Fruit fly (Drosophila melanogaster): ENCODE data around the gene CG44869.

CG44869 gene

DNA sequence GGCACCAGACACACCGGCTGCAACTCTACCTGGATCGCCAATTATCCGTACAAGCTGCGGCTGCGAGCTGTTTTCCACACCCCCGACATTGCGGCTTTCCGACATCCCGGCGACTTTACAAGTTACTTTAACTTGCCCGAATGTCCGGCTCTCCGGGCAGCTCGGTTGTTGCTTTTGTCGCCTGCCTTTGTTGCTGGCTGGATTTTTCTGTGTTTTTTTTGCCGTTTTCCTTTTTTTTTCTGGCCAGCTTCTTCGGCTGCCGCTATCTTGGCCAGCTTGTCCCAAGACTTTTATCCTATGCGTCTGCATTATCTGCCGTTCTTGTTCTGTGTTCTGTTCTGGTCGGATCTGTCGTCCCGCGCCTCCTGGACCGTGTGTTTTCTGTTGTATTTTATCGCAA is 12.2 kb downstream of the CG44869 start:
- TF ChIP-seq CG7045 (GFP tag; optimal IDR thresholded peaks at IDR 0.05) (no peak), cic (GFP tag; optimal IDR thresholded peaks at IDR 0.05) (no peak), ovo (GFP tag; optimal IDR thresholded peaks at IDR 0.05) (no peak)

DNA sequence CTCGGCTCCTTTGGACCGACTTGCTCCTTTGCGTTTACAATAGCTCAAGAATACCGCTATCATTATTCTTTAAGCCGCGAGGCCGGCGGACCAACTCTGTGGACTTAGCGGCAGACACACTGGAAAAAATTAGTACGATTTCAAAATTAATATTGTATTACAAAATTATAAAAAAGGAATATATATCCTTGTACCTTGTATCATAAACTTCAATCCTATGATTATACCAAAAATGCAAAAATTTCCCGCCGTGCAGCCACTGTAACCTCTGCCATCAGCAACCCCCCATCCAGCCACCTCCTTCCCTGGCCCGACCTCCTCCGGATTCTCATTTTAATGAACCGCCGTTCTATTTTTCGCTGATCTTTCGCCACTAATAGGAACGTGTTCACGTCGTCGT is 13.6 kb downstream of the CG44869 start:
- no peak for TF ChIP-seq CG14711 (tag; optimal IDR thresholded peaks at IDR 0.05)

DNA sequence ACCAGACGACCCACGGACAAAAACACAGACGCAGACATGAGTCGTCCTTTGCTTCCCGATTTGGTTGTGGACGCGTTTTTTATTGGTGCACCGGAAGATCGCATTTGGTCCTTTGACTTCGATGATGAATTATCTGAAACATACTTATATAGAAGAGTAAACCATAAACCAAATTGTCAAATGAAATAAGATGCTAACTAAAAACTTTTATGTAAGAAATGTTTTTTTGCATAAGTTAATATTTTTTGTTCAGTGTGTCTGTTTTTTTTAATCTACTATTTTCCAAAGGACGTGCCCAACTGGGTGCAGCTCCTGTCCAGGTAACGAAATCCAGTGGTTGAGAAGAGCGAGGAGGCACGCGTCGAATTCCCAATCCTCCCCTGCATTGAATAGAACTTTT is 16.3 kb downstream of the CG44869 start:
- no peak for TF ChIP-seq CG7101 (tag; optimal IDR thresholded peaks at IDR 0.05)
- TF ChIP-seq tj (GFP tag; optimal IDR thresholded peaks at IDR 0.05), result no peak
- no peak for TF ChIP-seq pad (GFP tag; optimal IDR thresholded peaks at IDR 0.05)
- TF ChIP-seq toe (GFP tag; optimal IDR thresholded peaks at IDR 0.05), result no peak

DNA sequence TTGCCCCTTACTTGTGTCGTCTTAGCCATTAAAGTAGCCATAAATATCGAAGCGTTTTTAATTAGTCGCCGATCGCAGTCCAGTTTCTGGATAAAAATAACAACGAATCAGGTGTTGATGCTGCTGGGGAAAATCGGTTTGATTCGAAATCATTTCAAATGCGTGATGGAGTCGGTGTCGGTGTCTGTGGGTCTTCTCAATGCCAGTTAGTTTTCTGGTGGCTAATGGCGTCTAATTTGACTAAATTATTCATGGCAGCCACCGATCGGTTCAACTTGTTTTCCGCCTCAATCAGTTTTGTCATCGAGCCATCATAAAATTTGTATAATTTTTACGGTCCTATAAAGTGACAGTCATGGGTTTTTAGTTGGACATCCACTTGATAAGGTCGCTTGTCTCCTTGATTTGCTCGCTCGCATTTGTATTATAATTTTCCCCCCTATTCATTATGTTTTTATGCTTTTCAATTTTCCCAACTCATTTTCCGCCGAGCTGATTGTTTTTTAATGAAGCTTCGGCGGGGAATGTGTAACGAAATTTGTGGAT is 17.8 kb downstream of the CG44869 start:
- no peak for TF ChIP-seq CG11617 (GFP tag; optimal IDR thresholded peaks at IDR 0.05)
- no peak for TF ChIP-seq bab1 (GFP tag; optimal IDR thresholded peaks at IDR 0.05)
- TF ChIP-seq CG7045 (GFP tag; optimal IDR thresholded peaks at IDR 0.05), result no peak
- TF ChIP-seq CG14711 (tag; optimal IDR thresholded peaks at IDR 0.05), result no peak
- TF ChIP-seq toe (GFP tag; optimal IDR thresholded peaks at IDR 0.05), result no peak
- no peak for TF ChIP-seq cnc (optimal IDR thresholded peaks at IDR 0.05)
- no peak for TF ChIP-seq CG12768 (GFP tag; optimal IDR thresholded peaks at IDR 0.05)
- TF ChIP-seq Hr96 (GFP tag; optimal IDR thresholded peaks at IDR 0.05), result no peak
- TF ChIP-seq CG1620 (GFP tag; optimal IDR thresholded peaks at IDR 0.05), result no peak
- TF ChIP-seq tj (GFP tag; optimal IDR thresholded peaks at IDR 0.05), result no peak
- TF ChIP-seq pad (GFP tag; optimal IDR thresholded peaks at IDR 0.05), result no peak
- TF ChIP-seq CG7101 (tag; optimal IDR thresholded peaks at IDR 0.05), result no peak
- no peak for TF ChIP-seq Clk (GFP tag; optimal IDR thresholded peaks at IDR 0.05)

DNA sequence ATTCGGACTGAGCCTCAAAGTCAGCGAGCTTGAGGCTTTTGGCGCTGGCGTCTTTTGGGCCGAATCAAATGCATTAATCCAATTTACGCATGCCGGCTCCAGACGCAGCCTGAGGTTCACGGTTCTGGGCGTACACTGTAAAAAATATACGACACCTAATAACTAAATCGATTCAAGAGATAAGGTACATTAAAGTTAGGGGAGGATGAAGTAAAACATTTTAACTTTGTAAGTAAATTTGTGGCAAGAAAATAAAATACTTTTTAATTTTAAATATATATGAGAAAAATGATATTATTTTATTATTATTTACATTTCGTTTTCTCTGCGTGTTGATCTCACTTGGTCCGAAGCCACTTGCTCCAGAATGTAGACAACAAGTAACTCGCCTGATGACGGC is 21.4 kb downstream of the CG44869 start:
- TF ChIP-seq Crg-1 (GFP tag; optimal IDR thresholded peaks at IDR 0.05) (no peak), toe (GFP tag; optimal IDR thresholded peaks at IDR 0.05) (no peak), pad (GFP tag; optimal IDR thresholded peaks at IDR 0.05) (no peak), ovo (GFP tag; optimal IDR thresholded peaks at IDR 0.05) (no peak), CG12768 (GFP tag; optimal IDR thresholded peaks at IDR 0.05) (no peak), cic (GFP tag; optimal IDR thresholded peaks at IDR 0.05) (no peak), Hr96 (GFP tag; optimal IDR thresholded peaks at IDR 0.05) (no peak)

DNA sequence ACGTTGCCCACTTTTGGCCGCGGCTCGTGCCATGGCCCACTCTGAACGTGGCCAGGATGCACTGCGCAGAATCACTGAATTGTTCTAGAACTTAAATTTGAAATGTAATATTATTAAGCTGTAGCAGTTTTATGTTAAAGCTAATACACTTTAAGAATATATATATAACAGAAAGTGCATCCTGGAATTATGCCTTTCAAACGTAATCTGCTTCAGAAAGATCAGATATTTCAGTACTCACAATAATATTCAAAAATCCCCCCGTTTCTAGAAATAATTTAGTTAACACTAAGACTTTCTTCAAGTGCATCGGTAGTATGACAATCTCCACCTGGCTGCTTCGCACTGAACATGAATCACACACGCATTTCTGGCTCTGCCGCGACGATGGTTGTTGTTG is 25.8 kb downstream of the CG44869 start:
- no peak for TF ChIP-seq CG7101 (tag; optimal IDR thresholded peaks at IDR 0.05)
- TF ChIP-seq CG11617 (GFP tag; optimal IDR thresholded peaks at IDR 0.05), result no peak
- no peak for TF ChIP-seq Hr96 (GFP tag; optimal IDR thresholded peaks at IDR 0.05)
- no peak for TF ChIP-seq CG1620 (GFP tag; optimal IDR thresholded peaks at IDR 0.05)
- no peak for TF ChIP-seq tj (GFP tag; optimal IDR thresholded peaks at IDR 0.05)
- no peak for TF ChIP-seq bab1 (GFP tag; optimal IDR thresholded peaks at IDR 0.05)
- TF ChIP-seq CG33017 (tag; optimal IDR thresholded peaks at IDR 0.05), result no peak
- no peak for TF ChIP-seq kay (GFP tag; ENCODE audit: borderline replicate concordance)

DNA sequence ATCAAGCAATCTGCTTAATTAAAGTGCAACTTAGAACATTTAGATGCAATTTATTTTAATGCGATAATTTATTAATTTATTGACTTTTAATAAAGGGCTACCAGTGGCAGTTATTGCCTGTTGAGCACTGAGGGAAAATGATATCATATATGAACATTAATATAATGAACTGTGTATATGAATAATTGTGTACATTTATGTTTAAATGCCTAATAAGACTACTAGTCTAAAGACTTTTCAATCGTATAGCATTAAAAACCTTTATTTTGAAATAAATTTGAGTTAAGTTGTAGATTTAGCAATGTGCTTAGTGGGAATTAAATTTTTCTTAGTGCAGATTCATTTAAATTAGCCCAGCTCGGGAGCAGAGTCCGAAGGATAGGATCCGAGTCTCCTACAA is 27.7 kb downstream of the CG44869 start:
- no peak for TF ChIP-seq Crg-1 (GFP tag; optimal IDR thresholded peaks at IDR 0.05)
- no peak for TF ChIP-seq Hr96 (GFP tag; optimal IDR thresholded peaks at IDR 0.05)
- no peak for TF ChIP-seq kay (GFP tag; ENCODE audit: borderline replicate concordance)
- no peak for TF ChIP-seq toe (GFP tag; optimal IDR thresholded peaks at IDR 0.05)
- TF ChIP-seq tj (GFP tag; optimal IDR thresholded peaks at IDR 0.05), result no peak
- no peak for TF ChIP-seq CG33017 (tag; optimal IDR thresholded peaks at IDR 0.05)
- TF ChIP-seq CG7045 (GFP tag; optimal IDR thresholded peaks at IDR 0.05), result no peak
- no peak for TF ChIP-seq pad (GFP tag; optimal IDR thresholded peaks at IDR 0.05)
- no peak for TF ChIP-seq CG11617 (GFP tag; optimal IDR thresholded peaks at IDR 0.05)
- TF ChIP-seq CG7101 (tag; optimal IDR thresholded peaks at IDR 0.05), result no peak
- TF ChIP-seq cnc (optimal IDR thresholded peaks at IDR 0.05), result no peak
- no peak for TF ChIP-seq Mnt (GFP tag; optimal IDR thresholded peaks at IDR 0.05)
- no peak for TF ChIP-seq bab1 (GFP tag; optimal IDR thresholded peaks at IDR 0.05)
- no peak for TF ChIP-seq CG5204 (GFP tag; optimal IDR thresholded peaks at IDR 0.05)
- no peak for TF ChIP-seq cic (GFP tag; optimal IDR thresholded peaks at IDR 0.05)
- no peak for TF ChIP-seq CG1620 (GFP tag; optimal IDR thresholded peaks at IDR 0.05)

DNA sequence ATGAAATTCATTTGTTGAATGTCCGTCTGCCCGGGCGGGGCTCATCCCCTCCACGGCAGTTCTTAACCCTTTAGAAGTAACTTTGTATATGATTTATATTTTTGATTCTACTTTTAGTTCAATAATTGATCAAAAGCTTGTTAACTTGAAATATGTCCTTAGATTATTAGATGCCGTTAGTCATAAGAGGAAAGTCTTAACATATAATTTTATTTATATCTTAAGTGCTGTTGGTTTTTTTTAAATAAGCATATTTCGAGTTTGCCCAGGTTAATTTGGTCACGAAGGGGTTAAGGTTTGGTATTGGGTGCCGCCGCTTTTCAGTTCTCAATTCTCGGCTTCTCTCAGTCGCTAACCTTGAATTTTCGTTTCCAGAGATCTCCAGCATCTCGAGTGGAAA is 29.2 kb downstream of the CG44869 start:
- TF ChIP-seq pad (GFP tag; optimal IDR thresholded peaks at IDR 0.05), result no peak
- TF ChIP-seq CG7045 (GFP tag; optimal IDR thresholded peaks at IDR 0.05), result no peak
- no peak for TF ChIP-seq toe (GFP tag; optimal IDR thresholded peaks at IDR 0.05)
- no peak for TF ChIP-seq Mnt (GFP tag; optimal IDR thresholded peaks at IDR 0.05)
- no peak for TF ChIP-seq Crg-1 (GFP tag; optimal IDR thresholded peaks at IDR 0.05)
- TF ChIP-seq CG12768 (GFP tag; optimal IDR thresholded peaks at IDR 0.05), result no peak
- no peak for TF ChIP-seq bab1 (GFP tag; optimal IDR thresholded peaks at IDR 0.05)
- TF ChIP-seq ovo (GFP tag; optimal IDR thresholded peaks at IDR 0.05), result no peak
- no peak for TF ChIP-seq tj (GFP tag; optimal IDR thresholded peaks at IDR 0.05)
- no peak for TF ChIP-seq Clk (GFP tag; optimal IDR thresholded peaks at IDR 0.05)
- TF ChIP-seq CG1620 (GFP tag; optimal IDR thresholded peaks at IDR 0.05), result no peak
- TF ChIP-seq Hr96 (GFP tag; optimal IDR thresholded peaks at IDR 0.05), result no peak
- no peak for TF ChIP-seq cnc (optimal IDR thresholded peaks at IDR 0.05)
- no peak for TF ChIP-seq CG5204 (GFP tag; optimal IDR thresholded peaks at IDR 0.05)
- no peak for TF ChIP-seq CG33017 (tag; optimal IDR thresholded peaks at IDR 0.05)
- TF ChIP-seq CG11617 (GFP tag; optimal IDR thresholded peaks at IDR 0.05), result no peak
- TF ChIP-seq cic (GFP tag; optimal IDR thresholded peaks at IDR 0.05), result no peak
- no peak for TF ChIP-seq CG14711 (tag; optimal IDR thresholded peaks at IDR 0.05)
- TF ChIP-seq CG7101 (tag; optimal IDR thresholded peaks at IDR 0.05), result no peak
- no peak for TF ChIP-seq kay (GFP tag; ENCODE audit: borderline replicate concordance)

All from whole organism, adult.